Fruit fly (Drosophila melanogaster) whole organism, embryonic: ENCODE data around the gene CG10700.

ENCODE experiments used
- Adf1 ChIP-seq: fragments of 200-800 bp; sonication (Bioruptor generic); IDR thresholded peaks from 2 replicates; pipeline ENCODE4 v1.3.6; 2022; ENCODE audit warnings: missing biosample characterization, missing genetic modification characterization
- CG10431 ChIP-seq: fragments of 200-800 bp; sonication (Bioruptor generic); optimal IDR thresholded peaks from 3 replicates; lab custom pipeline; 2018; ENCODE audit warnings: missing biosample characterization, mild to moderate bottlenecking, missing genetic modification characterization
- CG11093 ChIP-seq: fragments of 200-800 bp; sonication (Bioruptor generic); IDR thresholded peaks from 3 replicates; pipeline ENCODE4 v1.3.6; 2022; ENCODE audit warnings: missing biosample characterization, missing genetic modification characterization
- CG11504 ChIP-seq: fragments of 200-800 bp; sonication (Bioruptor generic); optimal IDR thresholded peaks from 3 replicates; lab custom pipeline; 2019; ENCODE audit warnings: missing biosample characterization, mild to moderate bottlenecking, missing genetic modification characterization, moderate library complexity
- CG14965 ChIP-seq: fragments of 200-800 bp; sonication (Bioruptor generic); optimal IDR thresholded peaks from 2 replicates; lab custom pipeline; 2016; ENCODE audit warnings: missing biosample characterization, missing genetic modification characterization, borderline replicate concordance
- CG16779 ChIP-seq: fragments of 200-800 bp; sonication (Bioruptor generic); IDR thresholded peaks from 2 replicates; pipeline ENCODE4 v1.3.6; 2022; ENCODE audit warnings: missing biosample characterization, missing genetic modification characterization
- CG17359 ChIP-seq: fragments of 200-800 bp; sonication (Bioruptor generic); optimal IDR thresholded peaks from 3 replicates; lab custom pipeline; 2018; ENCODE audit warnings: missing biosample characterization, mild to moderate bottlenecking, missing genetic modification characterization, moderate library complexity
- CG30403 ChIP-seq: fragments of 200-800 bp; sonication (Bioruptor generic); optimal IDR thresholded peaks from 3 replicates; lab custom pipeline; 2016; ENCODE audit warnings: missing biosample characterization, missing genetic modification characterization
- CG31388 ChIP-seq: fragments of 200-800 bp; sonication (Bioruptor generic); optimal IDR thresholded peaks from 2 replicates; lab custom pipeline; 2016; ENCODE audit warnings: missing biosample characterization, missing genetic modification characterization
- CG33213 ChIP-seq: fragments of 200-800 bp; sonication (Bioruptor generic); optimal IDR thresholded peaks from 3 replicates; lab custom pipeline; 2016; ENCODE audit warnings: missing biosample characterization, missing genetic modification characterization
- CG42726 ChIP-seq: fragments of 200-800 bp; sonication (Bioruptor generic); IDR thresholded peaks from 2 replicates; pipeline ENCODE4 v1.3.6; 2022; ENCODE audit warnings: missing biosample characterization, missing genetic modification characterization; ENCODE audit not compliant: partially characterized antibody
- CG7839 ChIP-seq: fragments of 200-800 bp; sonication (Bioruptor generic); optimal IDR thresholded peaks from 3 replicates; lab custom pipeline; 2018; ENCODE audit warnings: missing biosample characterization, mild to moderate bottlenecking, missing genetic modification characterization, moderate library complexity
- CG7963 ChIP-seq: fragments of 200-800 bp; sonication (Bioruptor generic); IDR thresholded peaks from 3 replicates; pipeline ENCODE4 v1.3.6; 2022; ENCODE audit warnings: missing biosample characterization, missing genetic modification characterization; ENCODE audit not compliant: partially characterized antibody
- CG9609 ChIP-seq: fragments of 200-800 bp; sonication (Bioruptor generic); optimal IDR thresholded peaks from 3 replicates; lab custom pipeline; 2016; ENCODE audit warnings: missing biosample characterization, missing genetic modification characterization
- CTCF ChIP-seq: fragments of 200-800 bp; sonication (Bioruptor generic); optimal IDR thresholded peaks from 2 replicates; lab custom pipeline; 2017; ENCODE audit warnings: missing biosample characterization, mild to moderate bottlenecking, missing genetic modification characterization, moderate library complexity
- Chrac-16 ChIP-seq: fragments of 200-800 bp; sonication (Bioruptor generic); optimal IDR thresholded peaks from 3 replicates; lab custom pipeline; 2016; ENCODE audit warnings: missing biosample characterization, missing genetic modification characterization
- D ChIP-seq, 2 experiments: fragments of 200-800 bp in 1 of 2; fragments of >200 bp in 1 of 2; sonication (Bioruptor generic) in 1 of 2; optimal IDR thresholded peaks; 2 replicates in 1 of 2; 3 replicates in 1 of 2; lab custom pipeline; 2017; ENCODE audit warnings: mild to moderate bottlenecking in 1 of 2, missing biosample characterization in 1 of 2, missing genetic modification characterization in 1 of 2, missing genetic modification reagents in 1 of 2
- D19A ChIP-seq: fragments of 200-800 bp; optimal IDR thresholded peaks from 3 replicates; lab custom pipeline; 2019; ENCODE audit warnings: missing biosample characterization, mild to moderate bottlenecking, missing genetic modification characterization, moderate library complexity
- Deaf1 ChIP-seq: fragments of 200-800 bp; optimal IDR thresholded peaks from 3 replicates; lab custom pipeline; 2019; ENCODE audit warnings: missing biosample characterization, mild to moderate bottlenecking, missing genetic modification characterization, moderate library complexity
- Doc3 ChIP-seq: fragments of 200-800 bp; sonication (Bioruptor generic); IDR thresholded peaks from 3 replicates; pipeline ENCODE4 v1.3.6; 2022; ENCODE audit warnings: missing biosample characterization, missing genetic modification characterization; ENCODE audit not compliant: partially characterized antibody
- GATAe ChIP-seq: fragments of 200-800 bp; sonication (Bioruptor generic); conservative IDR thresholded peaks from 2 replicates; pipeline ENCODE4 v1.3.6; 2022; ENCODE audit warnings: missing biosample characterization, missing genetic modification characterization
- HLH4C ChIP-seq: fragments of 200-800 bp; sonication (Bioruptor generic); IDR thresholded peaks from 3 replicates; pipeline ENCODE4 v1.3.6; 2022; ENCODE audit warnings: missing biosample characterization, missing genetic modification characterization; ENCODE audit not compliant: partially characterized antibody
- Hey ChIP-seq: fragments of 200-800 bp; sonication (Bioruptor generic); optimal IDR thresholded peaks from 3 replicates; lab custom pipeline; 2018; ENCODE audit warnings: missing biosample characterization, mild to moderate bottlenecking, missing genetic modification characterization
- Hr3 ChIP-seq: fragments of 200-800 bp; sonication (Bioruptor generic); optimal IDR thresholded peaks from 3 replicates; lab custom pipeline; 2016; ENCODE audit warnings: missing biosample characterization, missing genetic modification characterization
- Nf-YA ChIP-seq: fragments of 200-800 bp; sonication (Bioruptor generic); IDR thresholded peaks from 2 replicates; pipeline ENCODE4 v1.3.6; 2022; ENCODE audit warnings: missing biosample characterization, missing genetic modification characterization
- Optix ChIP-seq: fragments of 200-800 bp; sonication (Bioruptor generic); IDR thresholded peaks from 3 replicates; pipeline ENCODE4 v1.3.6; 2022; ENCODE audit warnings: missing biosample characterization, missing genetic modification characterization
- Ptx1 ChIP-seq: fragments of 200-800 bp; sonication (Bioruptor generic); IDR thresholded peaks from 2 replicates; pipeline ENCODE4 v1.3.6; 2022; ENCODE audit warnings: missing biosample characterization, missing genetic modification characterization
- Stat92E ChIP-seq, 3 experiments: fragments of >200 bp in 2 of 3; fragments of 200-800 bp in 1 of 3; sonication (Bioruptor generic) in 1 of 3; optimal IDR thresholded peaks; 2 replicates each; lab custom pipeline; 2017 to 2019; ENCODE audit warnings: missing biosample characterization in 3 of 3, missing genetic modification characterization in 3 of 3, mild to moderate bottlenecking in 1 of 3, moderate library complexity in 1 of 3
- ac ChIP-seq: fragments of 200-800 bp; sonication (Bioruptor generic); optimal IDR thresholded peaks from 3 replicates; lab custom pipeline; 2017; ENCODE audit warnings: missing biosample characterization, mild to moderate bottlenecking, missing genetic modification characterization
- bab2 ChIP-seq: fragments of 200-800 bp; sonication (Bioruptor generic); optimal IDR thresholded peaks from 2 replicates; lab custom pipeline; 2016; ENCODE audit warnings: missing biosample characterization, missing genetic modification characterization
- bowl ChIP-seq: fragments of 200-800 bp; sonication (Bioruptor generic); IDR thresholded peaks from 2 replicates; pipeline ENCODE4 v1.3.6; 2022; ENCODE audit warnings: missing biosample characterization, missing genetic modification characterization
- caup ChIP-seq: fragments of 200-800 bp; sonication (Bioruptor generic); optimal IDR thresholded peaks from 3 replicates; lab custom pipeline; 2017; ENCODE audit warnings: missing biosample characterization, mild to moderate bottlenecking, missing genetic modification characterization, moderate library complexity; ENCODE audit not compliant: severe bottlenecking
- da ChIP-seq: fragments of 200-800 bp; sonication (Bioruptor generic); optimal IDR thresholded peaks from 2 replicates; lab custom pipeline; 2016; ENCODE audit warnings: missing biosample characterization, missing genetic modification characterization
- exex ChIP-seq: fragments of 200-800 bp; sonication (Bioruptor generic); optimal IDR thresholded peaks from 4 replicates; lab custom pipeline; 2018; ENCODE audit warnings: missing biosample characterization, mild to moderate bottlenecking, missing genetic modification characterization, moderate library complexity
- lilli ChIP-seq: fragments of 200-800 bp; sonication (Bioruptor generic); optimal IDR thresholded peaks from 3 replicates; lab custom pipeline; 2016; ENCODE audit warnings: missing biosample characterization, missing genetic modification characterization
- nerfin-1 ChIP-seq: fragments of 200-800 bp; sonication (Bioruptor generic); optimal IDR thresholded peaks from 3 replicates; lab custom pipeline; 2019; ENCODE audit warnings: missing biosample characterization, mild to moderate bottlenecking, missing genetic modification characterization, moderate library complexity
- oc ChIP-seq: fragments of 200-800 bp; sonication (Bioruptor generic); optimal IDR thresholded peaks from 2 replicates; lab custom pipeline; 2018; ENCODE audit warnings: missing biosample characterization, mild to moderate bottlenecking, missing genetic modification characterization, moderate library complexity
- otp ChIP-seq: fragments of 200-800 bp; sonication (Bioruptor generic); IDR thresholded peaks from 3 replicates; pipeline ENCODE4, ENCODE4 v1.3.6; 2022; ENCODE audit warnings: missing biosample characterization, missing genetic modification characterization
- pan ChIP-seq, 4 experiments: fragments of >200 bp in 3 of 4; fragments of 200-800 bp in 1 of 4; sonication (Bioruptor generic) in 1 of 4; optimal IDR thresholded peaks in 3 of 4; IDR thresholded peaks in 1 of 4; 2 replicates each; pipeline versions ENCODE4 v1.3.6 to Lab custom; 2017 to 2022; ENCODE audit warnings: missing biosample characterization in 2 of 4, missing genetic modification characterization in 2 of 4, mixed read lengths in 1 of 4
- pho ChIP-seq: fragments of 200-800 bp; sonication (Bioruptor generic); optimal IDR thresholded peaks from 2 replicates; lab custom pipeline; 2016; ENCODE audit warnings: missing biosample characterization, missing genetic modification characterization
- phol ChIP-seq: fragments of 200-800 bp; sonication (Bioruptor generic); optimal IDR thresholded peaks from 3 replicates; lab custom pipeline; 2018; ENCODE audit warnings: missing biosample characterization, mild to moderate bottlenecking, missing genetic modification characterization, moderate library complexity
- sens ChIP-seq: fragments of 200-800 bp; sonication (Bioruptor generic); peaks from one replicate; lab custom pipeline; 2016; ENCODE audit warnings: missing biosample characterization, missing genetic modification characterization
- so ChIP-seq: fragments of 200-800 bp; sonication (Bioruptor generic); IDR thresholded peaks from 3 replicates; pipeline ENCODE4 v1.3.6; 2022; ENCODE audit warnings: missing biosample characterization, missing genetic modification characterization
- sug ChIP-seq: fragments of 200-800 bp; optimal IDR thresholded peaks from 2 replicates; lab custom pipeline; 2019; ENCODE audit warnings: missing biosample characterization, mild to moderate bottlenecking, missing genetic modification characterization, moderate library complexity
- trem ChIP-seq: fragments of 200-800 bp; optimal IDR thresholded peaks from 3 replicates; lab custom pipeline; 2019; ENCODE audit warnings: missing biosample characterization, mild to moderate bottlenecking, missing genetic modification characterization, moderate library complexity
- vfl ChIP-seq: fragments of 200-800 bp; sonication (Bioruptor generic); optimal IDR thresholded peaks from 2 replicates; lab custom pipeline; 2016; ENCODE audit warnings: missing biosample characterization, missing genetic modification characterization
- vnd ChIP-seq: fragments of 200-800 bp; sonication (Bioruptor generic); IDR thresholded peaks from 3 replicates; pipeline ENCODE4 v1.3.6; 2022; ENCODE audit warnings: missing biosample characterization, missing genetic modification characterization; ENCODE audit not compliant: partially characterized antibody
- zfh2 ChIP-seq: fragments of 200-800 bp; sonication (Bioruptor generic); optimal IDR thresholded peaks from 2 replicates; lab custom pipeline; 2016; ENCODE audit warnings: missing biosample characterization, missing genetic modification characterization

The CG10700 gene

dm6 chr2L:19108377-19108876, 29.6 kb upstream of the CG10700 start, which contains the start of gene Lim3 (continued):
- TF ChIP-seq Hey (tag; lab: Kevin White, UChicago): peak; percentile 88
- no peak for TF ChIP-seq Ptx1 (GFP tag; lab: Robert Waterston, UW)
- peak; percentile 68 for TF ChIP-seq Adf1
- peak; percentile 86 for TF ChIP-seq GATAe
- TF ChIP-seq ac (GFP tag; lab: Kevin White, UChicago): no peak
- no peak for TF ChIP-seq Stat92E (GFP tag; optimal IDR thresholded peaks at IDR 0.05; lab: Kevin White, UChicago)
- TF ChIP-seq D19A: no peak
- TF ChIP-seq otp (GFP tag; lab: Robert Waterston, UW): no peak
- no peak for TF ChIP-seq pan (optimal IDR thresholded peaks at IDR 0.05; lab: Kevin White, UChicago)
- peak in 1 of 2 experiments; percentile 9 for TF ChIP-seq pan (GFP tag; optimal IDR thresholded peaks at IDR 0.05 in 1 of 2, IDR thresholded peaks at IDR 0.05 in 1 of 2)
- TF ChIP-seq CG14965 (GFP tag; lab: Kevin White, UChicago): no peak
- TF ChIP-seq bab2 (GFP tag; lab: Kevin White, UChicago): no peak
- TF ChIP-seq CG30403 (GFP tag; lab: Kevin White, UChicago): no peak
- TF ChIP-seq bowl (GFP tag; lab: Robert Waterston, UW): peak; percentile 20; the same call in 1 of the 2 replicates
- no peak for TF ChIP-seq zfh2 (GFP tag; lab: Kevin White, UChicago)
- no peak for TF ChIP-seq CG9609 (GFP tag; lab: Kevin White, UChicago)
- no peak for TF ChIP-seq Nf-YA (GFP tag; lab: Robert Waterston, UW)
- TF ChIP-seq phol (tag; lab: Kevin White, UChicago): peak; percentile 17
- peak; percentile 3 for TF ChIP-seq CG11504 (tag; lab: Kevin White, UChicago)
- TF ChIP-seq CG7963 (GFP tag; lab: Robert Waterston, UW): no peak
- TF ChIP-seq vnd (GFP tag; lab: Robert Waterston, UW): 0 out of 3 replicates have a peak, but pooled peaks have one; percentile 34

dm6 chr2L:19106235-19106634, 27.4 kb upstream of the CG10700 start:
- TF ChIP-seq Chrac-16 (GFP tag; lab: Kevin White, UChicago): no peak
- no peak for TF ChIP-seq Optix
- no peak for TF ChIP-seq Stat92E (GFP tag; optimal IDR thresholded peaks at IDR 0.05; lab: Kevin White, UChicago)
- no peak for TF ChIP-seq oc
- TF ChIP-seq caup: no peak
- TF ChIP-seq CG11093: no peak
- TF ChIP-seq CG31388 (GFP tag; lab: Kevin White, UChicago): no peak
- 0 out of 3 replicates have a peak, but pooled peaks have one; percentile 10 for TF ChIP-seq so (GFP tag; lab: Robert Waterston, UW)
- no peak for TF ChIP-seq sens (GFP tag; lab: Kevin White, UChicago)
- no peak for TF ChIP-seq Hr3 (GFP tag; lab: Kevin White, UChicago)
- peak; percentile 32 for TF ChIP-seq sug (tag; lab: Kevin White, UChicago)
- no peak for TF ChIP-seq lilli (GFP tag; lab: Kevin White, UChicago)
- no peak for TF ChIP-seq CTCF
- no peak for TF ChIP-seq CG16779 (GFP tag; lab: Robert Waterston, UW)
- peak; percentile 69 for TF ChIP-seq exex
- peak; percentile 46 for TF ChIP-seq Hey (tag; lab: Kevin White, UChicago)
- no peak for TF ChIP-seq CG7839 (tag; lab: Kevin White, UChicago)
- TF ChIP-seq Doc3 (GFP tag; lab: Robert Waterston, UW): no peak
- TF ChIP-seq da (GFP tag; lab: Kevin White, UChicago): no peak
- TF ChIP-seq Deaf1: peak; percentile 84
- TF ChIP-seq CG17359 (tag; lab: Kevin White, UChicago): no peak
- TF ChIP-seq D (optimal IDR thresholded peaks at IDR 0.05; lab: Kevin White, UChicago): no peak
- TF ChIP-seq D (GFP tag; optimal IDR thresholded peaks at IDR 0.05; lab: Kevin White, UChicago): no peak
- no peak for TF ChIP-seq CG42726 (GFP tag; lab: Robert Waterston, UW)
- TF ChIP-seq CG7963 (GFP tag; lab: Robert Waterston, UW): no peak
- TF ChIP-seq HLH4C (GFP tag; lab: Robert Waterston, UW): no peak
- TF ChIP-seq trem: no peak
- TF ChIP-seq nerfin-1 (tag; lab: Kevin White, UChicago): no peak
- TF ChIP-seq CG33213 (GFP tag; lab: Kevin White, UChicago): no peak
- TF ChIP-seq vfl (GFP tag; lab: Kevin White, UChicago): no peak
- TF ChIP-seq CG10431: no peak
- TF ChIP-seq pho: no peak
